Worm (Caenorhabditis elegans) whole organism, late embryonic: ENCODE measurements around the gene arrd-9.

Experiments used
- K02D7.2 ChIP-seq: sonication (generic microtip); optimal IDR thresholded peaks from 2 replicates; lab custom pipeline; 2017; ENCODE audit warnings: mild to moderate bottlenecking, missing genetic modification characterization, missing compliant biosample characterization
- ceh-2 ChIP-seq: sonication (generic microtip); optimal IDR thresholded peaks from 2 replicates; lab custom pipeline; 2016; ENCODE audit warnings: missing genotype, missing genetic modification characterization, missing compliant biosample characterization
- ceh-22 ChIP-seq: sonication (generic microtip); optimal IDR thresholded peaks from 2 replicates; lab custom pipeline; 2017; ENCODE audit warnings: missing biosample characterization, missing genetic modification characterization
- ceh-9 ChIP-seq: sonication (generic microtip); optimal IDR thresholded peaks from 2 replicates; lab custom pipeline; 2016; ENCODE audit warnings: mild to moderate bottlenecking, missing genetic modification characterization, inconsistent platforms, missing compliant biosample characterization
- elt-4 ChIP-seq: sonication (generic microtip); optimal IDR thresholded peaks from 2 replicates; lab custom pipeline; 2016; ENCODE audit warnings: missing genetic modification characterization, missing compliant biosample characterization
- eyg-1 ChIP-seq: sonication (generic microtip); optimal IDR thresholded peaks from 2 replicates; lab custom pipeline; 2016; ENCODE audit warnings: missing genotype, missing genetic modification characterization, missing compliant biosample characterization
- hlh-13 ChIP-seq: fragments of 200-800 bp; sonication (Bioruptor generic); optimal IDR thresholded peaks from 2 replicates; lab custom pipeline; 2018; ENCODE audit warnings: mild to moderate bottlenecking, missing genetic modification characterization, missing compliant biosample characterization
- hlh-30 ChIP-seq: sonication (generic microtip); optimal IDR thresholded peaks from 2 replicates; lab custom pipeline; 2017; ENCODE audit warnings: antibody characterized with exemption, missing genetic modification characterization, missing compliant biosample characterization; ENCODE audit not compliant: insufficient read depth
- nhr-11 ChIP-seq: fragments of 150-350 bp; optimal IDR thresholded peaks from 2 replicates; lab custom pipeline; 2014; ENCODE audit warnings: missing biosample characterization, missing genetic modification characterization
- pag-3 ChIP-seq: sonication (generic microtip); optimal IDR thresholded peaks from 2 replicates; lab custom pipeline; 2016; ENCODE audit warnings: missing compliant biosample characterization, missing genetic modification characterization, borderline replicate concordance
- pqm-1 ChIP-seq: sonication (generic microtip); optimal IDR thresholded peaks from 2 replicates; lab custom pipeline; 2016; ENCODE audit warnings: missing genetic modification characterization, missing compliant biosample characterization
- unc-3 ChIP-seq, 2 experiments: fragments of 200-800 bp in 1 of 2; sonication (Bioruptor generic) in 1 of 2; sonication (generic microtip) in 1 of 2; conservative IDR thresholded peaks in 1 of 2; optimal IDR thresholded peaks in 1 of 2; 2 replicates each; pipeline versions ENCODE4 v1.3.6 to Lab custom; 2016 to 2022; ENCODE audit warnings: missing compliant biosample characterization in 2 of 2, missing genetic modification characterization in 2 of 2, missing genetic modification reagents in 1 of 2

DNA sequence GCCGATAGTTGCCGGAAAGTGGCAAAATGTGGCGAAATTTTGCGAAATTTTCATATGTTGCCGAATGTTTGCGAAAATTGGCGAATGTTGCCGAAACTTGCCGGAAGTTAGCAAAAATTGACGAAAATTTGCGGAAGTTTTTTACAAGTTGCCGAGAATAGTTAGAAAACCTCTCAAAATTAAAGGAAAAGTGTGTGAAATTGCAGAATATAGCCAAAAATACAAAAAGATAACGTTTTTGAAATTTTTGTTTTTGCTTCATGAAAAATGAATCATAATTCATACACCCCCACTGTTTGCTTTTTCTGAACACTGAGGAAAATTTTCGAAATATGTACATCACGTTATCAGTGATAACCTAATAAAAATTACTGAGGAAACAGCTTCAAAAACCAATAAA is 934 bp upstream of the arrd-9 start:
- no peak for TF ChIP-seq nhr-11
- TF ChIP-seq eyg-1 (tag; lab: Kevin White, UChicago) = no peak
- no peak for TF ChIP-seq ceh-22 (tag; lab: Kevin White, UChicago)
- TF ChIP-seq pag-3 = no peak
- TF ChIP-seq pqm-1 = no peak
- no peak for TF ChIP-seq hlh-13 (GFP tag; lab: Kevin White, UChicago)
- no peak for TF ChIP-seq K02D7.2
- TF ChIP-seq ceh-2 (tag; lab: Kevin White, UChicago) = no peak
- TF ChIP-seq hlh-30 (tag; lab: Kevin White, UChicago) = no peak
- TF ChIP-seq elt-4 (tag; lab: Kevin White, UChicago) = no peak
- no peak for TF ChIP-seq unc-3 (GFP tag; conservative IDR thresholded peaks at IDR 0.05; lab: Robert Waterston, UW)
- TF ChIP-seq unc-3 (tag; optimal IDR thresholded peaks at IDR 0.05; lab: Kevin White, UChicago) = no peak
- TF ChIP-seq ceh-9 = no peak
